Worm (Caenorhabditis elegans): ENCODE results near the gene Y58A7A.3.

ce11 chrV:5104934-5105333 is 24.2 kb upstream of the Y58A7A.3 start, which contains the start of gene srab-2:
- TF ChIP-seq him-1 (tag; optimal IDR thresholded peaks at IDR 0.05) (no peak), W03F9.2 (tag; optimal IDR thresholded peaks at IDR 0.05) (no peak), dao-5 (tag; optimal IDR thresholded peaks at IDR 0.05) (no peak)
